Worm (Caenorhabditis elegans): ENCODE results near the gene F48F7.5.

DNA sequence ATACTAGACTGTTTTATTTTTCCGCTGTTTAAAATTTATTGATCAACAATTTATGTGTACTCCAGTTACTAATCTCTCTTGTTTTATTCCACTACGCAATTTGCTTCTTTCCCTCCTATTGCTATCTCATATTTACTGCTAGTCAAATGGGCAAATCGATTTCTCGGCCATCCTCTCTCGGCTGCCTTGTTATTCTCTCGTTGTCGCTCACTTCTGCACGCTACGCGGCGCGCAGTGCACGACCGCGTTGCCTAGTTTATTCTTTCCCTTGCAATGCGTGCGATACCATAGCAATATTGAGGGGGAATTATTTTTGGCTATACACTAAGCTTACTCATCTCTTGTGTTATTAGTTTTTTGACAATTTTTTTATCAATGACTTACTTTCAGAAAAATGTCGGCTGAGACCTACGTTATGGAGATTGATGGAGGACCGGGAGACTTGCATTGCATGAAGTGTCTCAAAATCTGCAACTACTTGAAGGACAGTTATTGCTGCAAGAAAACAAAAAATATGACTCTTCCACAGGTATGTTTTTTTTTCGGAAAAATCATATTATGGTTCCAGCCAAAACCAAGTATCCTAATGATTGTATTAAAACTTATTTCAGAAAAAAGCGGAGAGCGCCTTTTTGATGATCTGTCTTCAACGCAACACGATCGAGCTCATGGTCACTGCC is 2.1 kb downstream of the F48F7.5 start, which contains the start of gene F48F7.6:
- no peak for TF ChIP-seq nhr-77 (tag; optimal IDR thresholded peaks at IDR 0.05)
- no peak for TF ChIP-seq ZK546.5 (tag; optimal IDR thresholded peaks at IDR 0.05)
- no peak for TF ChIP-seq nhr-76 (tag; optimal IDR thresholded peaks at IDR 0.05)
- TF ChIP-seq lim-7 (GFP tag; IDR thresholded peaks at IDR 0.05): no peak
- no peak for TF ChIP-seq nhr-11 (tag; optimal IDR thresholded peaks at IDR 0.05)
